Worm (Caenorhabditis elegans): ENCODE results near the gene nhr-270.
A peak's percentile ranks its signal among the peaks of the same experiment; 100 is the strongest.

ce11 chrV:774875-775359 is 29.6 kb downstream of the nhr-270 start, which contains the start of gene srbc-58:
- TF ChIP-seq dsc-1 (tag; optimal IDR thresholded peaks at IDR 0.05) (no peak), lin-39 (tag; optimal IDR thresholded peaks at IDR 0.05) (no peak), egl-27 (tag; optimal IDR thresholded peaks at IDR 0.05) (no peak), unc-62 (GFP tag; optimal IDR thresholded peaks at IDR 0.05) (no peak), ceh-82 (tag; optimal IDR thresholded peaks at IDR 0.05) (no peak), ama-1 (optimal IDR thresholded peaks at IDR 0.05) (peak; percentile 79), nhr-71 (tag; optimal IDR thresholded peaks at IDR 0.05) (peak; percentile 34), hpl-2 (GFP tag; optimal IDR thresholded peaks at IDR 0.05) (no peak), nhr-11 (tag; optimal IDR thresholded peaks at IDR 0.05) (no peak), isw-1 (GFP tag; IDR thresholded peaks at IDR 0.05) (no peak), ces-1 (GFP tag; optimal IDR thresholded peaks at IDR 0.05) (no peak), ceh-63 (GFP tag; optimal IDR thresholded peaks at IDR 0.05) (no peak), nhr-47 (tag; optimal IDR thresholded peaks at IDR 0.05) (no peak), lin-13 (GFP tag; optimal IDR thresholded peaks at IDR 0.05) (no peak)
